Fruit fly (Drosophila melanogaster): Measurements from ENCODE around the gene CG15739.

- no peak for TF ChIP-seq CG33017 (tag; optimal IDR thresholded peaks at IDR 0.05)
- peak; percentile 48 for TF ChIP-seq bab1 (GFP tag; optimal IDR thresholded peaks at IDR 0.05)
- no peak for TF ChIP-seq tj (GFP tag; optimal IDR thresholded peaks at IDR 0.05)
- no peak for TF ChIP-seq CG7045 (GFP tag; optimal IDR thresholded peaks at IDR 0.05)
- no peak for TF ChIP-seq Clk (GFP tag; optimal IDR thresholded peaks at IDR 0.05)
- no peak for TF ChIP-seq CG5204 (GFP tag; optimal IDR thresholded peaks at IDR 0.05)
- no peak for TF ChIP-seq CG11617 (GFP tag; optimal IDR thresholded peaks at IDR 0.05)
- no peak for TF ChIP-seq kay (GFP tag; ENCODE audit: borderline replicate concordance)
- peak; percentile 39 for TF ChIP-seq CG14711 (tag; optimal IDR thresholded peaks at IDR 0.05)
- TF ChIP-seq Crg-1 (GFP tag; optimal IDR thresholded peaks at IDR 0.05): peak; percentile 5
- TF ChIP-seq CG7101 (tag; optimal IDR thresholded peaks at IDR 0.05): peak; percentile 40
- TF ChIP-seq cnc (optimal IDR thresholded peaks at IDR 0.05): peak in 1 of 2 experiments; percentile 39
Observed at dm6 chrX:11888142-11888541, 15.0 kb downstream of the CG15739 start, which contains the start of gene CG1840.

Data from whole organism, adult.